Fruit fly (Drosophila melanogaster): ENCODE measurements around the gene Acyp.

- TF ChIP-seq Myc (optimal IDR thresholded peaks at IDR 0.05): no peak
- peak; percentile 25 for TF ChIP-seq psq (GFP tag; optimal IDR thresholded peaks at IDR 0.05)
- TF ChIP-seq OdsH (GFP tag; optimal IDR thresholded peaks at IDR 0.05): peak; percentile 28
- peak in 1 of 2 experiments; percentile 49 for TF ChIP-seq foxo (GFP tag; optimal IDR thresholded peaks at IDR 0.05)
- TF ChIP-seq br (GFP tag; optimal IDR thresholded peaks at IDR 0.05): no peak
- no peak for TF ChIP-seq CG32264 (GFP tag; optimal IDR thresholded peaks at IDR 0.05)
- no peak for TF ChIP-seq Hr83 (GFP tag; optimal IDR thresholded peaks at IDR 0.05; ENCODE audit: poor library complexity, severe bottlenecking)
- TF ChIP-seq Dfd (GFP tag; optimal IDR thresholded peaks at IDR 0.05): no peak
- no peak for TF ChIP-seq usp (GFP tag; optimal IDR thresholded peaks at IDR 0.05)
- TF ChIP-seq pan (optimal IDR thresholded peaks at IDR 0.05): no peak
- TF ChIP-seq GATAd (GFP tag; optimal IDR thresholded peaks at IDR 0.05): no peak
- TF ChIP-seq rgr (GFP tag; optimal IDR thresholded peaks at IDR 0.05): no peak
- TF ChIP-seq lola (GFP tag; optimal IDR thresholded peaks at IDR 0.05): no peak
- TF ChIP-seq Rel (GFP tag; optimal IDR thresholded peaks at IDR 0.05): no peak
- no peak for TF ChIP-seq Rel (tag; optimal IDR thresholded peaks at IDR 0.05)
Observed at dm6 chr2L:13893439-13893838, 18.4 kb upstream of the Acyp start.

All from whole organism, wandering third instar larva.